Fruit fly (Drosophila melanogaster) whole organism, wandering third instar larva: ENCODE data around the gene CG13056.

Source experiments
- Abd-B ChIP-seq: fragments of >200 bp; optimal IDR thresholded peaks from 2 replicates; lab custom pipeline; 2017; ENCODE audit warnings: missing biosample characterization, missing genetic modification characterization
- CG32264 ChIP-seq: fragments of 200-800 bp; sonication (Bioruptor generic); optimal IDR thresholded peaks from 2 replicates; lab custom pipeline; 2016; ENCODE audit warnings: missing biosample characterization, missing genetic modification characterization
- CG9705 ChIP-seq: fragments of 200-800 bp; sonication (Bioruptor generic); optimal IDR thresholded peaks from 2 replicates; lab custom pipeline; 2018; ENCODE audit warnings: missing biosample characterization, mild to moderate bottlenecking, missing genetic modification characterization
- CrebA ChIP-seq: fragments of 200-800 bp; sonication (Bioruptor generic); optimal IDR thresholded peaks from 2 replicates; lab custom pipeline; 2016; ENCODE audit warnings: missing biosample characterization, mild to moderate bottlenecking, missing genetic modification characterization, borderline replicate concordance
- Dfd ChIP-seq: fragments of >200 bp; optimal IDR thresholded peaks from 2 replicates; lab custom pipeline; 2017; ENCODE audit warnings: missing biosample characterization, missing genetic modification characterization
- Dif ChIP-seq: fragments of 200-275, 200-300 bp; sonication (Bioruptor generic); optimal IDR thresholded peaks from 2 replicates; lab custom pipeline; 2018; ENCODE audit warnings: missing biosample characterization, missing genetic modification characterization; ENCODE audit not compliant: partially characterized antibody
- GATAd ChIP-seq: sonication (Bioruptor generic); optimal IDR thresholded peaks from 2 replicates; lab custom pipeline; 2016; ENCODE audit warnings: missing biosample characterization, missing genetic modification characterization
- HLH106 ChIP-seq: fragments of 200-800 bp; optimal IDR thresholded peaks from 3 replicates; lab custom pipeline; 2019; ENCODE audit warnings: missing biosample characterization, mild to moderate bottlenecking, missing genetic modification characterization, moderate library complexity
- Hnf4 ChIP-seq: fragments of 200-800 bp; sonication (Bioruptor generic); optimal IDR thresholded peaks from 2 replicates; lab custom pipeline; 2016; ENCODE audit warnings: missing biosample characterization, mild to moderate bottlenecking, missing genetic modification characterization
- Hr78 ChIP-seq: fragments of >200 bp; optimal IDR thresholded peaks from 2 replicates; lab custom pipeline; 2017; ENCODE audit warnings: missing biosample characterization, missing genetic modification characterization
- Hr83 ChIP-seq: fragments of 200-300 bp; sonication (Bioruptor generic); optimal IDR thresholded peaks from 2 replicates; lab custom pipeline; 2016; ENCODE audit warnings: missing biosample characterization, mild to moderate bottlenecking, missing genetic modification characterization, moderate library complexity; ENCODE audit not compliant: poor library complexity, severe bottlenecking
- Jra ChIP-seq: sonication (Bioruptor generic); optimal IDR thresholded peaks from 2 replicates; lab custom pipeline; 2016; ENCODE audit warnings: missing biosample characterization, missing genetic modification characterization
- Mio ChIP-seq: sonication (Bioruptor generic); optimal IDR thresholded peaks from 2 replicates; lab custom pipeline; 2016; ENCODE audit warnings: missing biosample characterization, missing genetic modification characterization
- Myc ChIP-seq: fragments of >200 bp; optimal IDR thresholded peaks from 2 replicates; lab custom pipeline; 2017
- N ChIP-seq: fragments of >200 bp; optimal IDR thresholded peaks from 2 replicates; lab custom pipeline; 2018; ENCODE audit warnings: missing biosample characterization, missing external identifiers, missing genetic modification characterization
- OdsH ChIP-seq: fragments of 200-800 bp; sonication (Bioruptor generic); optimal IDR thresholded peaks from 2 replicates; lab custom pipeline; 2016; ENCODE audit warnings: missing biosample characterization, mild to moderate bottlenecking, missing genetic modification characterization
- Rel ChIP-seq, 2 experiments: fragments of 200-800 bp; sonication (Bioruptor generic) in 1 of 2; optimal IDR thresholded peaks; 2 replicates in 1 of 2; 3 replicates in 1 of 2; lab custom pipeline; 2016 to 2019; ENCODE audit warnings: mild to moderate bottlenecking in 2 of 2, missing biosample characterization in 2 of 2, missing genetic modification characterization in 2 of 2, moderate library complexity in 1 of 2
- Sp1 ChIP-seq: fragments of 200-800 bp; sonication (Bioruptor generic); optimal IDR thresholded peaks from 3 replicates; lab custom pipeline; 2019; ENCODE audit warnings: missing biosample characterization, mild to moderate bottlenecking, missing genetic modification characterization, moderate library complexity
- Vsx2 ChIP-seq: fragments of 200-300, 225-300 bp; sonication (Bioruptor generic); optimal IDR thresholded peaks from 2 replicates; lab custom pipeline; 2018; ENCODE audit warnings: missing biosample characterization, missing genetic modification characterization; ENCODE audit not compliant: partially characterized antibody
- br ChIP-seq: fragments of 200-800 bp; sonication (Bioruptor generic); optimal IDR thresholded peaks from 2 replicates; lab custom pipeline; 2016; ENCODE audit warnings: missing biosample characterization, missing genetic modification characterization
- brk ChIP-seq: fragments of 200-800 bp; sonication (Bioruptor generic); optimal IDR thresholded peaks from 2 replicates; lab custom pipeline; 2016; ENCODE audit warnings: missing biosample characterization, mild to moderate bottlenecking, missing genetic modification characterization
- dl ChIP-seq, 2 experiments: fragments of 175-275, 200-275 bp in 1 of 2; fragments of 200-275 bp in 1 of 2; sonication (Bioruptor generic); optimal IDR thresholded peaks; lab custom pipeline; 2018; ENCODE audit warnings: mild to moderate bottlenecking in 2 of 2, missing biosample characterization in 2 of 2, missing genetic modification characterization in 2 of 2, moderate library complexity in 2 of 2; ENCODE audit not compliant: partially characterized antibody in 2 of 2, insufficient read depth in 1 of 2
- dmrt93B ChIP-seq: fragments of 200-800 bp; sonication (Bioruptor generic); optimal IDR thresholded peaks from 2 replicates; lab custom pipeline; 2018; ENCODE audit warnings: missing biosample characterization, mild to moderate bottlenecking, missing genetic modification characterization
- dsf ChIP-seq: sonication (Bioruptor generic); optimal IDR thresholded peaks from 2 replicates; lab custom pipeline; 2016; ENCODE audit warnings: missing biosample characterization, missing genetic modification characterization, borderline replicate concordance
- ey ChIP-seq: fragments of 200-800 bp; sonication (Bioruptor generic); optimal IDR thresholded peaks from 2 replicates; lab custom pipeline; 2016; ENCODE audit warnings: missing biosample characterization, missing genetic modification characterization
- foxo ChIP-seq, 2 experiments: fragments of 200-800 bp; sonication (Bioruptor generic); optimal IDR thresholded peaks; 2 replicates in 1 of 2; 3 replicates in 1 of 2; lab custom pipeline; 2016 to 2017; ENCODE audit warnings: missing biosample characterization in 2 of 2, missing genetic modification characterization in 2 of 2
- fru ChIP-seq: fragments of 200-800 bp; sonication (Bioruptor generic); optimal IDR thresholded peaks from 3 replicates; lab custom pipeline; 2016; ENCODE audit warnings: missing biosample characterization, mild to moderate bottlenecking, missing genetic modification characterization
- h ChIP-seq: fragments of 200-800 bp; sonication (Bioruptor generic); optimal IDR thresholded peaks from 3 replicates; lab custom pipeline; 2016; ENCODE audit warnings: missing biosample characterization, mild to moderate bottlenecking, missing genetic modification characterization
- jim ChIP-seq: fragments of 175-275, 200-325 bp; sonication (Bioruptor generic); optimal IDR thresholded peaks from 2 replicates; lab custom pipeline; 2016; ENCODE audit warnings: missing biosample characterization, mild to moderate bottlenecking, missing genetic modification characterization
- lola ChIP-seq: fragments of >200 bp; optimal IDR thresholded peaks from 2 replicates; lab custom pipeline; 2017; ENCODE audit warnings: missing biosample characterization, missing genetic modification characterization
- pan ChIP-seq: fragments of >200 bp; optimal IDR thresholded peaks from 2 replicates; lab custom pipeline; 2017
- psq ChIP-seq: fragments of 200-800 bp; sonication (Bioruptor generic); optimal IDR thresholded peaks from 3 replicates; lab custom pipeline; 2017; ENCODE audit warnings: missing biosample characterization, mild to moderate bottlenecking, missing genetic modification characterization, moderate library complexity
- rgr ChIP-seq: fragments of 200-800 bp; sonication (Bioruptor generic); optimal IDR thresholded peaks from 3 replicates; lab custom pipeline; 2016; ENCODE audit warnings: missing biosample characterization, mild to moderate bottlenecking, missing genetic modification characterization
- sage ChIP-seq: fragments of 200-800 bp; sonication (Bioruptor generic); optimal IDR thresholded peaks from 2 replicates; lab custom pipeline; 2016; ENCODE audit warnings: missing biosample characterization, mild to moderate bottlenecking, missing genetic modification characterization
- sv ChIP-seq: fragments of 200-800 bp; sonication (Bioruptor generic); optimal IDR thresholded peaks from 3 replicates; lab custom pipeline; 2016; ENCODE audit warnings: missing biosample characterization, missing genetic modification characterization
- tai ChIP-seq: sonication (Bioruptor generic); optimal IDR thresholded peaks from 2 replicates; lab custom pipeline; 2016; ENCODE audit warnings: missing biosample characterization, missing genetic modification characterization
- usp ChIP-seq: fragments of >200 bp; optimal IDR thresholded peaks from 2 replicates; lab custom pipeline; 2017; ENCODE audit warnings: missing biosample characterization, missing genetic modification characterization
- woc ChIP-seq: sonication (Bioruptor generic); optimal IDR thresholded peaks from 2 replicates; lab custom pipeline; 2016; ENCODE audit warnings: missing biosample characterization, mild to moderate bottlenecking, missing genetic modification characterization

CG13056 gene

dm6 chr3L:16361200-16361815 is 28.2 kb downstream of the CG13056 start:
- TF ChIP-seq Sp1 (GFP tag; lab: Kevin White, UChicago) (peak; percentile 78), lola (no peak), Rel (GFP tag; optimal IDR thresholded peaks at IDR 0.05; lab: Kevin White, UChicago) (no peak), Rel (tag; optimal IDR thresholded peaks at IDR 0.05; lab: Kevin White, UChicago) (no peak), Mio (no peak), brk (GFP tag; lab: Kevin White, UChicago) (no peak), jim (GFP tag; lab: Kevin White, UChicago) (no peak), GATAd (GFP tag; lab: Kevin White, UChicago) (no peak), foxo (GFP tag; optimal IDR thresholded peaks at IDR 0.05; lab: Kevin White, UChicago) (peak in 1 of 2 experiments; percentile 61), Jra (no peak), rgr (GFP tag; lab: Kevin White, UChicago) (peak; percentile 56), woc (GFP tag; lab: Kevin White, UChicago) (peak; percentile 35), tai (GFP tag; lab: Kevin White, UChicago) (no peak), CrebA (GFP tag; lab: Kevin White, UChicago) (no peak), br (GFP tag; lab: Kevin White, UChicago) (peak; percentile 51), pan (lab: Kevin White, UChicago) (no peak), dl (GFP tag; optimal IDR thresholded peaks at IDR 0.05; lab: Kevin White, UChicago; ENCODE audit: insufficient read depth in 1 of 2, partially characterized antibody in 2 of 2) (no peak), dmrt93B (GFP tag; lab: Kevin White, UChicago) (peak; percentile 25), Abd-B (GFP tag; lab: Kevin White, UChicago) (no peak), sage (no peak), dsf (GFP tag; lab: Kevin White, UChicago) (no peak), h (GFP tag; lab: Kevin White, UChicago) (peak; percentile 69), fru (GFP tag; lab: Kevin White, UChicago) (peak; percentile 73), Hnf4 (GFP tag; lab: Kevin White, UChicago) (no peak), HLH106 (peak; percentile 74), Myc (lab: Kevin White, UChicago) (no peak), OdsH (GFP tag; lab: Kevin White, UChicago) (peak; percentile 59), Dif (GFP tag; lab: Kevin White, UChicago) (no peak), Dfd (GFP tag; lab: Kevin White, UChicago) (no peak), sv (no peak), psq (GFP tag; lab: Kevin White, UChicago) (peak; percentile 53), ey (GFP tag; lab: Kevin White, UChicago) (peak; percentile 57), CG9705 (GFP tag; lab: Kevin White, UChicago) (peak; percentile 15), Vsx2 (GFP tag; lab: Kevin White, UChicago) (no peak)

- no peak for TF ChIP-seq GATAd (GFP tag; lab: Kevin White, UChicago)
- no peak for TF ChIP-seq usp (GFP tag; lab: Kevin White, UChicago)
- no peak for TF ChIP-seq ey (GFP tag; lab: Kevin White, UChicago)
- TF ChIP-seq, all 38 proteins: peak for 0
These were observed 29.1 kb downstream of the CG13056 start, which contains the start of gene Cpr72Ea for dm6 chr3L:16362119-16362653. Gene Cpr72Ea (plus strand): TSS chr3L:16362603.

dm6 chr3L:16364182-16364581 is 31.1 kb downstream of the CG13056 start:
- peak; percentile 78 for TF ChIP-seq Sp1 (GFP tag; lab: Kevin White, UChicago)
- TF ChIP-seq dmrt93B (GFP tag; lab: Kevin White, UChicago) = peak; percentile 56
- TF ChIP-seq Hnf4 (GFP tag; lab: Kevin White, UChicago) = peak; percentile 65
- no peak for TF ChIP-seq sv
- TF ChIP-seq Hr83 (GFP tag; lab: Kevin White, UChicago) = no peak
- TF ChIP-seq GATAd (GFP tag; lab: Kevin White, UChicago) = no peak
- TF ChIP-seq Hr78 = no peak
- no peak for TF ChIP-seq usp (GFP tag; lab: Kevin White, UChicago)
- TF ChIP-seq h (GFP tag; lab: Kevin White, UChicago) = peak; percentile 83
- TF ChIP-seq psq (GFP tag; lab: Kevin White, UChicago) = peak; percentile 66
- TF ChIP-seq pan (lab: Kevin White, UChicago) = no peak
- TF ChIP-seq Myc (lab: Kevin White, UChicago) = no peak
- no peak for TF ChIP-seq sage
- TF ChIP-seq tai (GFP tag; lab: Kevin White, UChicago) = no peak
- no peak for TF ChIP-seq lola
- TF ChIP-seq foxo (GFP tag; optimal IDR thresholded peaks at IDR 0.05; lab: Kevin White, UChicago) = peak in 1 of 2 experiments; percentile 78
- peak; percentile 70 for TF ChIP-seq rgr (GFP tag; lab: Kevin White, UChicago)
- TF ChIP-seq br (GFP tag; lab: Kevin White, UChicago) = peak; percentile 73
- no peak for TF ChIP-seq N
- TF ChIP-seq CG32264 = peak; percentile 25
- peak; percentile 81 for TF ChIP-seq fru (GFP tag; lab: Kevin White, UChicago)
- TF ChIP-seq dl (GFP tag; optimal IDR thresholded peaks at IDR 0.05; lab: Kevin White, UChicago; ENCODE audit: insufficient read depth in 1 of 2, partially characterized antibody in 2 of 2) = no peak
- TF ChIP-seq Dif (GFP tag; lab: Kevin White, UChicago) = no peak
- TF ChIP-seq brk (GFP tag; lab: Kevin White, UChicago) = peak; percentile 27
- peak; percentile 39 for TF ChIP-seq CG9705 (GFP tag; lab: Kevin White, UChicago)
- no peak for TF ChIP-seq Vsx2 (GFP tag; lab: Kevin White, UChicago)
- TF ChIP-seq Jra = no peak
- TF ChIP-seq jim (GFP tag; lab: Kevin White, UChicago) = no peak
- peak; percentile 81 for TF ChIP-seq OdsH (GFP tag; lab: Kevin White, UChicago)
- no peak for TF ChIP-seq Abd-B (GFP tag; lab: Kevin White, UChicago)
- TF ChIP-seq woc (GFP tag; lab: Kevin White, UChicago) = peak; percentile 67
- no peak for TF ChIP-seq dsf (GFP tag; lab: Kevin White, UChicago)
- no peak for TF ChIP-seq CrebA (GFP tag; lab: Kevin White, UChicago)
- no peak for TF ChIP-seq Rel (GFP tag; optimal IDR thresholded peaks at IDR 0.05; lab: Kevin White, UChicago)
- TF ChIP-seq Rel (tag; optimal IDR thresholded peaks at IDR 0.05; lab: Kevin White, UChicago) = no peak
